Fruit fly (Drosophila melanogaster): ENCODE measurements around the gene CG9917.

CG9917 gene

dm6 chrX:16323063-16323462, at the start of gene CG9917, which contains the start of gene CG32579:
TSS of gene CG9917 (minus strand) at chrX:16323231.
TSS of gene CG32579 (plus strand) at chrX:16323286.
- TF ChIP-seq CG4617 (GFP tag; optimal IDR thresholded peaks at IDR 0.05; ENCODE audit: borderline replicate concordance) (peak; percentile 28), Max (GFP tag; optimal IDR thresholded peaks at IDR 0.05) (no peak), CG7745 (tag; optimal IDR thresholded peaks at IDR 0.05) (peak; percentile 100), Fer1 (GFP tag; optimal IDR thresholded peaks at IDR 0.05) (peak; percentile 13), grn (GFP tag; optimal IDR thresholded peaks at IDR 0.05) (peak; percentile 7), CG33213 (GFP tag; optimal IDR thresholded peaks at IDR 0.05) (peak; percentile 18), Bgb (GFP tag; IDR thresholded peaks at IDR 0.05; ENCODE audit: partially characterized antibody) (peak; percentile 90), unc-4 (GFP tag; IDR thresholded peaks at IDR 0.05; ENCODE audit: partially characterized antibody) (peak; percentile 78), inv (GFP tag; IDR thresholded peaks at IDR 0.05; ENCODE audit: partially characterized antibody) (peak; percentile 66), row (GFP tag; IDR thresholded peaks at IDR 0.05) (peak; percentile 47; the same call in 1 of the 3 replicates), Doc3 (GFP tag; IDR thresholded peaks at IDR 0.05; ENCODE audit: partially characterized antibody) (peak; percentile 63), B-H2 (GFP tag; optimal IDR thresholded peaks at IDR 0.05) (peak; percentile 7), pfk (GFP tag; optimal IDR thresholded peaks at IDR 0.05) (peak; percentile 59), HmgZ (tag; optimal IDR thresholded peaks at IDR 0.05) (peak; percentile 67), pzg (GFP tag; optimal IDR thresholded peaks at IDR 0.05) (peak; percentile 67), CG17328 (GFP tag; IDR thresholded peaks at IDR 0.05) (peak; percentile 31; the same call in 1 of the 2 replicates), CG2116 (GFP tag; optimal IDR thresholded peaks at IDR 0.05) (peak; percentile 96), Rfx (GFP tag; IDR thresholded peaks at IDR 0.05) (peak; percentile 38; the same call in 1 of the 2 replicates), Neu2 (GFP tag; optimal IDR thresholded peaks at IDR 0.05; ENCODE audit: borderline replicate concordance) (peak; percentile 69), CG14710 (tag; optimal IDR thresholded peaks at IDR 0.05) (peak; percentile 5), chinmo (GFP tag; IDR thresholded peaks at IDR 0.05; ENCODE audit: partially characterized antibody) (peak; percentile 83; the same call in 2 of the 4 replicates), Dll (GFP tag; IDR thresholded peaks at IDR 0.05; ENCODE audit: partially characterized antibody) (peak; percentile 77), E2f2 (GFP tag; IDR thresholded peaks at IDR 0.05) (peak; percentile 66), pnt (GFP tag; optimal IDR thresholded peaks at IDR 0.05) (no peak), sug (tag; optimal IDR thresholded peaks at IDR 0.05) (peak; percentile 7), Hr39 (optimal IDR thresholded peaks at IDR 0.05) (no peak), odd (GFP tag; optimal IDR thresholded peaks at IDR 0.05) (no peak), Opbp (GFP tag; IDR thresholded peaks at IDR 0.05; ENCODE audit: partially characterized antibody) (peak; percentile 89; the same call in 2 of the 3 replicates), hb (GFP tag; IDR thresholded peaks at IDR 0.05; ENCODE audit: partially characterized antibody) (peak; percentile 81), stwl (tag; optimal IDR thresholded peaks at IDR 0.05) (peak; percentile 70), Scr (GFP tag; IDR thresholded peaks at IDR 0.05; ENCODE audit: partially characterized antibody) (peak; percentile 78), gsb-n (tag; optimal IDR thresholded peaks at IDR 0.05) (no peak), CG13894 (tag; optimal IDR thresholded peaks at IDR 0.05) (peak; percentile 37), knrl (GFP tag; IDR thresholded peaks at IDR 0.05; ENCODE audit: partially characterized antibody) (peak; percentile 76), MBD-R2 (GFP tag; IDR thresholded peaks at IDR 0.05) (peak; percentile 84), BEAF-32 (GFP tag; optimal IDR thresholded peaks at IDR 0.05) (peak; percentile 76), Myb (GFP tag; optimal IDR thresholded peaks at IDR 0.05) (peak; percentile 0), CkIIα-i1 (GFP tag; IDR thresholded peaks at IDR 0.05) (no peak), CG16815 (GFP tag; optimal IDR thresholded peaks at IDR 0.05) (no peak), Dref (GFP tag; IDR thresholded peaks at IDR 0.05) (peak; percentile 92), bbx (GFP tag; IDR thresholded peaks at IDR 0.05; ENCODE audit: partially characterized antibody) (peak; percentile 90), amos (GFP tag; IDR thresholded peaks at IDR 0.05; ENCODE audit: partially characterized antibody) (peak; percentile 86), nerfin-2 (GFP tag; IDR thresholded peaks at IDR 0.05; ENCODE audit: partially characterized antibody) (peak; percentile 78), tna (GFP tag; IDR thresholded peaks at IDR 0.05; ENCODE audit: partially characterized antibody) (peak; percentile 60; the same call in 1 of the 2 replicates), corto (GFP tag; optimal IDR thresholded peaks at IDR 0.05) (no peak), Adf1 (GFP tag; IDR thresholded peaks at IDR 0.05) (peak; percentile 15; the same call in 1 of the 2 replicates), insv (GFP tag; optimal IDR thresholded peaks at IDR 0.05) (peak; percentile 86 to 97), Hey (tag; optimal IDR thresholded peaks at IDR 0.05) (no peak)
